Worm (Caenorhabditis elegans) whole organism, L1 larva: ENCODE measurements around the gene W05B10.6.

Source experiments
- C16A3.4 ChIP-seq: fragments of 150-350 bp; optimal IDR thresholded peaks from 2 replicates; lab custom pipeline; 2014; ENCODE audit warnings: missing biosample characterization, missing genetic modification characterization
- C34B4.2 ChIP-seq: sonication (generic microtip); optimal IDR thresholded peaks from 2 replicates; lab custom pipeline; 2017; ENCODE audit warnings: mild to moderate bottlenecking, missing genetic modification characterization, missing compliant biosample characterization
- Y116A8C.19 ChIP-seq: sonication (generic microtip); optimal IDR thresholded peaks from 2 replicates; lab custom pipeline; 2016; ENCODE audit warnings: missing compliant biosample characterization, missing genetic modification characterization, borderline replicate concordance
- alr-1 ChIP-seq: fragments of 200-800 bp; sonication (Bioruptor generic); optimal IDR thresholded peaks from 2 replicates; lab custom pipeline; 2018; ENCODE audit warnings: borderline replicate concordance, mild to moderate bottlenecking, missing genetic modification characterization, missing compliant biosample characterization
- ama-1 ChIP-seq: fragments of 150-350 bp; optimal IDR thresholded peaks from 2 replicates; lab custom pipeline; 2014
- blmp-1 ChIP-seq: fragments of 150-350 bp; optimal IDR thresholded peaks from 2 replicates; lab custom pipeline; 2014; ENCODE audit warnings: missing biosample characterization, missing genetic modification characterization
- ceh-63 ChIP-seq: fragments of 200-800 bp; sonication (Bioruptor generic); optimal IDR thresholded peaks from 2 replicates; lab custom pipeline; 2018; ENCODE audit warnings: mild to moderate bottlenecking, missing genetic modification characterization, missing compliant biosample characterization
- ceh-82 ChIP-seq, 3 experiments: fragments of 150-350 bp in 1 of 3; sonication (generic microtip) in 2 of 3; optimal IDR thresholded peaks; 2 replicates each; lab custom pipeline; 2014 to 2017; ENCODE audit warnings: missing biosample characterization in 3 of 3, missing genetic modification characterization in 3 of 3
- ceh-90 ChIP-seq: sonication (generic microtip); optimal IDR thresholded peaks from 2 replicates; lab custom pipeline; 2016; ENCODE audit warnings: missing genetic modification characterization, missing compliant biosample characterization
- ces-1 ChIP-seq: fragments of 150-350 bp; optimal IDR thresholded peaks from 2 replicates; lab custom pipeline; 2014; ENCODE audit warnings: missing biosample characterization, missing genetic modification reagents, missing genetic modification characterization
- dpl-1 ChIP-seq, 3 experiments: fragments of 150-350 bp in 2 of 3; sonication (generic microtip) in 1 of 3; optimal IDR thresholded peaks; 2 replicates each; lab custom pipeline; 2014 to 2017; ENCODE audit warnings: missing biosample characterization in 3 of 3, missing genetic modification characterization in 3 of 3, missing genetic modification reagents in 3 of 3
- efl-1 ChIP-seq, 4 experiments: fragments of 150-350 bp; optimal IDR thresholded peaks in 3 of 4; peaks in 1 of 4; 1 replicate in 1 of 4; 2 replicates in 3 of 4; lab custom pipeline; 2014; ENCODE audit warnings: missing biosample characterization in 2 of 4, missing genetic modification characterization in 2 of 4, missing genetic modification reagents in 2 of 4
- egl-13 ChIP-seq: sonication (generic microtip); optimal IDR thresholded peaks from 2 replicates; lab custom pipeline; 2016; ENCODE audit warnings: missing genotype, missing genetic modification reagents, missing genetic modification characterization, missing compliant biosample characterization
- egl-27 ChIP-seq, 2 experiments: fragments of 150-350 bp in 1 of 2; sonication (generic microtip); optimal IDR thresholded peaks; 3 replicates each; lab custom pipeline; 2017 to 2018; ENCODE audit warnings: missing biosample characterization in 2 of 2, missing genetic modification characterization in 2 of 2, missing genetic modification reagents in 2 of 2
- elt-3 ChIP-seq, 6 experiments: fragments of 150-350 bp in 1 of 6; sonication (generic microtip); optimal IDR thresholded peaks; 2 replicates each; lab custom pipeline; 2017 to 2018; ENCODE audit warnings: missing biosample characterization in 6 of 6, missing genetic modification characterization in 6 of 6, inconsistent platforms in 1 of 6
- fos-1 ChIP-seq: fragments of 150-350 bp; optimal IDR thresholded peaks from 2 replicates; lab custom pipeline; 2014; ENCODE audit warnings: missing biosample characterization, missing genetic modification characterization
- grh-1 ChIP-seq: fragments of 200-800 bp; sonication (Bioruptor generic); IDR thresholded peaks from 2 replicates; pipeline ENCODE4 v1.3.6; 2022; ENCODE audit warnings: missing genetic modification reagents, missing genetic modification characterization, missing compliant biosample characterization
- hlh-17 ChIP-seq: fragments of 200-800 bp; sonication (Bioruptor generic); optimal IDR thresholded peaks from 2 replicates; lab custom pipeline; 2018; ENCODE audit warnings: missing genetic modification characterization, mild to moderate bottlenecking, missing compliant biosample characterization, moderate library complexity, borderline replicate concordance
- hlh-4 ChIP-seq: sonication (generic microtip); optimal IDR thresholded peaks from 2 replicates; lab custom pipeline; 2016; ENCODE audit warnings: mild to moderate bottlenecking, missing genetic modification characterization, missing compliant biosample characterization
- hpl-2 ChIP-seq: fragments of 150-350 bp; optimal IDR thresholded peaks from 2 replicates; lab custom pipeline; 2014; ENCODE audit warnings: missing biosample characterization, missing genetic modification reagents, missing genetic modification characterization
- irx-1 ChIP-seq: sonication (generic microtip); optimal IDR thresholded peaks from 2 replicates; lab custom pipeline; 2016; ENCODE audit warnings: missing genetic modification characterization, missing compliant biosample characterization
- isw-1 ChIP-seq: fragments of 200-800 bp; sonication (Bioruptor generic); IDR thresholded peaks from 2 replicates; pipeline ENCODE4 v1.3.6; 2022; ENCODE audit warnings: missing genetic modification characterization, missing compliant biosample characterization
- jun-1 ChIP-seq: fragments of 150-350 bp; optimal IDR thresholded peaks from 2 replicates; lab custom pipeline; 2014; ENCODE audit warnings: missing biosample characterization, missing genetic modification reagents, missing genetic modification characterization
- lin-13 ChIP-seq: fragments of 150-350 bp; optimal IDR thresholded peaks from 2 replicates; lab custom pipeline; 2014; ENCODE audit warnings: missing biosample characterization, missing genetic modification reagents, missing genetic modification characterization
- lin-14 ChIP-seq: fragments of 200-800 bp; sonication (Bioruptor generic); optimal IDR thresholded peaks from 2 replicates; lab custom pipeline; 2018; ENCODE audit warnings: mild to moderate bottlenecking, missing genetic modification characterization, moderate library complexity, missing compliant biosample characterization
- lin-15B ChIP-seq: fragments of 150-350 bp; sonication (generic microtip); optimal IDR thresholded peaks from 3 replicates; lab custom pipeline; 2014; ENCODE audit warnings: missing biosample characterization, missing genetic modification characterization
- lin-35 ChIP-seq, 2 experiments: fragments of 150-350 bp; optimal IDR thresholded peaks; 2 replicates each; lab custom pipeline; 2014; ENCODE audit warnings: missing biosample characterization in 2 of 2, missing genetic modification characterization in 2 of 2, missing genetic modification reagents in 2 of 2
- lin-39 ChIP-seq: fragments of 150-350 bp; optimal IDR thresholded peaks from 2 replicates; lab custom pipeline; 2014; ENCODE audit warnings: missing biosample characterization, missing genetic modification reagents, missing genetic modification characterization
- lsy-2 ChIP-seq, 2 experiments: fragments of 150-350 bp; optimal IDR thresholded peaks; 2 replicates each; lab custom pipeline; 2014; ENCODE audit warnings: missing biosample characterization in 2 of 2, missing genetic modification characterization in 2 of 2
- mab-9 ChIP-seq: fragments of 200-800 bp; sonication (Bioruptor generic); IDR thresholded peaks from 2 replicates; pipeline ENCODE4 v1.3.6; 2022; ENCODE audit warnings: missing genetic modification reagents, missing genetic modification characterization, missing compliant biosample characterization
- mep-1 ChIP-seq: fragments of 150-350 bp; optimal IDR thresholded peaks from 2 replicates; lab custom pipeline; 2014; ENCODE audit warnings: missing biosample characterization, missing genetic modification characterization
- nhr-47 ChIP-seq: sonication (generic microtip); optimal IDR thresholded peaks from 2 replicates; lab custom pipeline; 2016; ENCODE audit warnings: mild to moderate bottlenecking, missing genetic modification characterization, moderate library complexity, missing compliant biosample characterization
- nhr-84 ChIP-seq: sonication (generic microtip); optimal IDR thresholded peaks from 2 replicates; lab custom pipeline; 2017; ENCODE audit warnings: missing biosample characterization, missing genetic modification characterization
- nhr-85 ChIP-seq: sonication (generic microtip); peaks from one replicate; lab custom pipeline; 2016; ENCODE audit warnings: missing genetic modification characterization, inconsistent platforms, missing compliant biosample characterization
- pag-3 ChIP-seq: sonication (generic microtip); optimal IDR thresholded peaks from 2 replicates; lab custom pipeline; 2017; ENCODE audit warnings: missing genetic modification characterization, mild to moderate bottlenecking, missing compliant biosample characterization, antibody characterized with exemption, borderline replicate concordance; ENCODE audit not compliant: insufficient read depth
- skn-1 ChIP-seq: fragments of 150-350 bp; optimal IDR thresholded peaks from 2 replicates; lab custom pipeline; 2014; ENCODE audit warnings: missing biosample characterization, missing genetic modification characterization
- snu-23 ChIP-seq: sonication (generic microtip); optimal IDR thresholded peaks from 2 replicates; lab custom pipeline; 2016; ENCODE audit warnings: missing genetic modification characterization, missing compliant biosample characterization
- sox-4 ChIP-seq: sonication (generic microtip); optimal IDR thresholded peaks from 2 replicates; lab custom pipeline; 2016; ENCODE audit warnings: missing genetic modification characterization, missing compliant biosample characterization
- sptf-1 ChIP-seq: fragments of 150-350 bp; optimal IDR thresholded peaks from 2 replicates; lab custom pipeline; 2014; ENCODE audit warnings: missing biosample characterization, missing genetic modification characterization
- swsn-7 ChIP-seq: sonication (generic microtip); optimal IDR thresholded peaks from 2 replicates; lab custom pipeline; 2016; ENCODE audit warnings: missing genetic modification characterization, missing compliant biosample characterization
- tbx-2 ChIP-seq: sonication (generic microtip); optimal IDR thresholded peaks from 2 replicates; lab custom pipeline; 2016; ENCODE audit warnings: missing genetic modification characterization, missing compliant biosample characterization
- tlp-1 ChIP-seq: fragments of 150-350 bp; optimal IDR thresholded peaks from 2 replicates; lab custom pipeline; 2014; ENCODE audit warnings: missing biosample characterization, missing genetic modification characterization
- unc-130 ChIP-seq: fragments of 150-350 bp; optimal IDR thresholded peaks from 2 replicates; lab custom pipeline; 2017; ENCODE audit warnings: missing biosample characterization, missing genetic modification characterization, inconsistent platforms
- unc-30 ChIP-seq: sonication (generic microtip); optimal IDR thresholded peaks from 2 replicates; lab custom pipeline; 2017; ENCODE audit warnings: missing biosample characterization, missing genetic modification characterization
- unc-62 ChIP-seq: fragments of 150-350 bp; optimal IDR thresholded peaks from 2 replicates; lab custom pipeline; 2014; ENCODE audit warnings: missing biosample characterization, missing genetic modification reagents, missing genetic modification characterization
- unc-86 ChIP-seq: sonication (generic microtip); optimal IDR thresholded peaks from 2 replicates; lab custom pipeline; 2016; ENCODE audit warnings: missing genetic modification characterization, missing compliant biosample characterization
- unc-98 ChIP-seq: fragments of 200-800 bp; sonication (Bioruptor generic); IDR thresholded peaks from 2 replicates; pipeline ENCODE4 v1.3.6; 2022; ENCODE audit warnings: missing genetic modification characterization, missing compliant biosample characterization
- ztf-11 ChIP-seq, 2 experiments: sonication (generic microtip); optimal IDR thresholded peaks; 2 replicates each; lab custom pipeline; 2016 to 2017; ENCODE audit warnings: missing genetic modification characterization in 2 of 2, missing biosample characterization in 1 of 2, missing compliant biosample characterization in 1 of 2
- ztf-4 ChIP-seq: fragments of 150-350 bp; optimal IDR thresholded peaks from 2 replicates; lab custom pipeline; 2014; ENCODE audit warnings: missing biosample characterization, missing genetic modification characterization

Gene W05B10.6

ce11 chrV:12637238-12637690, 20.8 kb downstream of the W05B10.6 start, which contains the start of gene F56H9.2 (continued):
- peak; percentile 69 for TF ChIP-seq grh-1 (GFP tag; lab: Robert Waterston, UW)
- peak; percentile 65 for TF ChIP-seq skn-1 (tag; lab: Kevin White, UChicago)
- no peak for TF ChIP-seq Y116A8C.19 (tag; lab: Kevin White, UChicago)
- peak; percentile 46 for TF ChIP-seq unc-86 (tag; lab: Kevin White, UChicago)
- TF ChIP-seq isw-1 (GFP tag; lab: Robert Waterston, UW): 0 out of 2 replicates have a peak, but pooled peaks have one; percentile 2
- no peak for TF ChIP-seq ceh-90 (tag; lab: Kevin White, UChicago)
- TF ChIP-seq ces-1 (GFP tag; lab: Kevin White, UChicago): no peak
- peak; percentile 74 for TF ChIP-seq swsn-7
- TF ChIP-seq ztf-11 (tag; optimal IDR thresholded peaks at IDR 0.05; lab: Kevin White, UChicago): peak in 1 of 2 experiments; percentile 27
- peak; percentile 59 for TF ChIP-seq irx-1 (tag; lab: Kevin White, UChicago)
- no peak for TF ChIP-seq ceh-63
- TF ChIP-seq ceh-82 (tag; optimal IDR thresholded peaks at IDR 0.05; lab: Kevin White, UChicago): peak in 2 of 3 experiments; percentile 7 to 51
- peak in 3 of 6 experiments; percentile 68 to 92 (median 70) for TF ChIP-seq elt-3 (tag; optimal IDR thresholded peaks at IDR 0.05; lab: Kevin White, UChicago)
- peak; percentile 66 to 72 for TF ChIP-seq egl-27 (tag; optimal IDR thresholded peaks at IDR 0.05; lab: Kevin White, UChicago)
- no peak for TF ChIP-seq snu-23 (GFP tag; lab: Kevin White, UChicago)
- TF ChIP-seq blmp-1 (tag; lab: Kevin White, UChicago): peak; percentile 76
- TF ChIP-seq lsy-2 (tag; optimal IDR thresholded peaks at IDR 0.05; lab: Kevin White, UChicago): peak; percentile 53 to 77
- peak; percentile 13 for TF ChIP-seq fos-1 (tag; lab: Kevin White, UChicago)
- TF ChIP-seq lin-35 (GFP tag; optimal IDR thresholded peaks at IDR 0.05; lab: Kevin White, UChicago): peak; percentile 43 to 83
- TF ChIP-seq unc-98 (GFP tag; lab: Robert Waterston, UW): no peak
- TF ChIP-seq hpl-2 (GFP tag; lab: Kevin White, UChicago): no peak
- peak; percentile 41 for TF ChIP-seq C16A3.4 (tag; lab: Kevin White, UChicago)
- TF ChIP-seq tbx-2: peak; percentile 83
- peak; percentile 96 for TF ChIP-seq lin-14 (GFP tag; lab: Kevin White, UChicago)
- peak; percentile 10 for TF ChIP-seq lin-39
- TF ChIP-seq mep-1 (tag; lab: Kevin White, UChicago): peak; percentile 72
- TF ChIP-seq efl-1 (optimal IDR thresholded peaks at IDR 0.05; lab: Kevin White, UChicago): peak; percentile 44 to 46
- TF ChIP-seq efl-1 (GFP tag; optimal IDR thresholded peaks at IDR 0.05 in 1 of 2; lab: Kevin White, UChicago): peak; percentile 14 to 92
- TF ChIP-seq dpl-1 (GFP tag; optimal IDR thresholded peaks at IDR 0.05; lab: Kevin White, UChicago): peak; percentile 24 to 34 (median 29)
- no peak for TF ChIP-seq pag-3 (tag; lab: Kevin White, UChicago)
- no peak for TF ChIP-seq sptf-1 (tag; lab: Kevin White, UChicago)
- peak; percentile 36 for TF ChIP-seq ama-1 (lab: Kevin White, UChicago)
- TF ChIP-seq lin-13: peak; percentile 8

- no peak for TF ChIP-seq lin-15B (tag; lab: Kevin White, UChicago)
- no peak for TF ChIP-seq jun-1 (tag; lab: Kevin White, UChicago)
- no peak for TF ChIP-seq hlh-4 (tag; lab: Kevin White, UChicago)
- TF ChIP-seq tlp-1 (tag; lab: Kevin White, UChicago): no peak
- TF ChIP-seq unc-62 (GFP tag; lab: Kevin White, UChicago): no peak
- no peak for TF ChIP-seq C34B4.2 (tag; lab: Kevin White, UChicago)
- TF ChIP-seq irx-1 (tag; lab: Kevin White, UChicago): peak; percentile 15
- TF ChIP-seq mab-9 (GFP tag; lab: Robert Waterston, UW): no peak
- TF ChIP-seq tbx-2: peak; percentile 21
- TF ChIP-seq C16A3.4 (tag; lab: Kevin White, UChicago): peak; percentile 23
- TF ChIP-seq alr-1 (tag; lab: Kevin White, UChicago): no peak
- no peak for TF ChIP-seq sox-4 (tag; lab: Kevin White, UChicago)
- TF ChIP-seq nhr-84 (tag; lab: Kevin White, UChicago): no peak
- no peak for TF ChIP-seq unc-30 (tag; lab: Kevin White, UChicago)
- TF ChIP-seq isw-1 (GFP tag; lab: Robert Waterston, UW): no peak
- no peak for TF ChIP-seq lin-35 (GFP tag; optimal IDR thresholded peaks at IDR 0.05; lab: Kevin White, UChicago)
- TF ChIP-seq ceh-90 (tag; lab: Kevin White, UChicago): no peak
- TF ChIP-seq nhr-85: peak; percentile 85
- no peak for TF ChIP-seq ztf-4
- no peak for TF ChIP-seq hpl-2 (GFP tag; lab: Kevin White, UChicago)
- TF ChIP-seq unc-130: peak; percentile 27
- peak; percentile 12 for TF ChIP-seq nhr-47 (tag; lab: Kevin White, UChicago)
- TF ChIP-seq Y116A8C.19 (tag; lab: Kevin White, UChicago): no peak
- TF ChIP-seq egl-13: no peak
- no peak for TF ChIP-seq hlh-17 (GFP tag; lab: Kevin White, UChicago)
- no peak for TF ChIP-seq ceh-82 (tag; optimal IDR thresholded peaks at IDR 0.05; lab: Kevin White, UChicago)
- TF ChIP-seq lin-14 (GFP tag; lab: Kevin White, UChicago): peak; percentile 87
Measured at ce11 chrV:12636248-12636647, 21.8 kb downstream of the W05B10.6 start.
